Worm (Caenorhabditis elegans): Measurements from ENCODE around the gene C45H4.14.

Gene C45H4.14

DNA sequence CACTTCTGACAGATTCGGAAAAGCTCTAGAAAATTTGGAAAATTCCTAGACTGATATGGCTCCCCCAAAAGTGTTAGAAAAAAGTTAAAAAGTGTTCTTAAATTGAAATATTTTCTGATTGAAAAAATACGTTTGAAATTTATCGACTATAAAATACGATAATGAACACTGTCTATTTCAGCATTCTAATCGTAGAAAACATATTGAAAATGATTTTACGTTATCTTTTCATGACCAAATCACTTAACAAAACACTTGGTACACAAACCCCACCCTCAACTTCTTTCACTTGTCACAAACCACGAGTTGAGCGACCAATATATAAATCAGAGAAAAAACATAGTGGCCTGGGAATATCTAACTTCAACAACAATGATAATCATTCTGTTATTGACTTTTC lies 20.0 kb upstream of the C45H4.14 start, which contains the start of gene cyp-33C1:
Gene cyp-33C1, plus strand, starts transcription at position 301 of the 400 bp plus-strand sequence.
- TF ChIP-seq lsy-2 (tag; optimal IDR thresholded peaks at IDR 0.05) (no peak), sem-2 (GFP tag; optimal IDR thresholded peaks at IDR 0.05) (no peak), ces-1 (GFP tag; optimal IDR thresholded peaks at IDR 0.05) (no peak), mls-2 (tag; optimal IDR thresholded peaks at IDR 0.05) (no peak), snpc-4 (tag; optimal IDR thresholded peaks at IDR 0.05) (no peak), unc-39 (tag; optimal IDR thresholded peaks at IDR 0.05) (no peak), ztf-11 (tag; optimal IDR thresholded peaks at IDR 0.05) (no peak), zip-8 (tag; optimal IDR thresholded peaks at IDR 0.05) (no peak), ceh-39 (tag; optimal IDR thresholded peaks at IDR 0.05) (no peak), elt-3 (tag; optimal IDR thresholded peaks at IDR 0.05) (no peak)

DNA sequence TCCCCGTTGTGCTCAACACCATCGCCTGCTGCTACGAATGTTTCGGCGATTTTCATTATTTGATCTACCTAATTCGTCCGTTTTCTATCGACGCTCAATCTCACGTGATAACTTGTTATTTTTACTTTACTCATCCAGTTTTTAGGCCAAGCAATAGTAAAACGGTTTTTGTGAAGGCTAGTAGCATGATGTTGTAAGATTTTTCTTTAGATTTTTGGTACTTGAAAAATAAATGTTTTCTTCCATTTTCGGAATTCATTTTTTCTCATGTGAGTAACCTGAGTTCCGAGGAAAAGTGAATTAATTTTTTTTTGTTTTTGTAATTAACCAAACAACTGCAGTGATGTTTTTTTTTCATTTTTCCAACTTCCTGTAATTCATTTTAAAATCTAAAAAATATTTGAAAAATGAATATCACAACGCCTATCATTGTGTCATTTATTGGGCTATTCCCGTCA lies 18.1 kb upstream of the C45H4.14 start, which contains the start of gene srbc-17:
Gene srbc-17, plus strand, starts transcription at position 408 of the 458 bp plus-strand sequence.
- TF ChIP-seq sptf-1 (tag; optimal IDR thresholded peaks at IDR 0.05): no peak
- TF ChIP-seq nhr-237 (tag; optimal IDR thresholded peaks at IDR 0.05): no peak
- no peak for TF ChIP-seq lin-13 (tag; optimal IDR thresholded peaks at IDR 0.05)
- TF ChIP-seq bed-3 (GFP tag; optimal IDR thresholded peaks at IDR 0.05): no peak
- no peak for TF ChIP-seq unc-62 (GFP tag; optimal IDR thresholded peaks at IDR 0.05)
- no peak for TF ChIP-seq ztf-11 (tag; optimal IDR thresholded peaks at IDR 0.05)
- no peak for TF ChIP-seq lsy-2 (tag; optimal IDR thresholded peaks at IDR 0.05)
- TF ChIP-seq ceh-83 (GFP tag; optimal IDR thresholded peaks at IDR 0.05): no peak
- no peak for TF ChIP-seq unc-120 (tag; optimal IDR thresholded peaks at IDR 0.05; ENCODE audit: poor library complexity, severe bottlenecking)

DNA sequence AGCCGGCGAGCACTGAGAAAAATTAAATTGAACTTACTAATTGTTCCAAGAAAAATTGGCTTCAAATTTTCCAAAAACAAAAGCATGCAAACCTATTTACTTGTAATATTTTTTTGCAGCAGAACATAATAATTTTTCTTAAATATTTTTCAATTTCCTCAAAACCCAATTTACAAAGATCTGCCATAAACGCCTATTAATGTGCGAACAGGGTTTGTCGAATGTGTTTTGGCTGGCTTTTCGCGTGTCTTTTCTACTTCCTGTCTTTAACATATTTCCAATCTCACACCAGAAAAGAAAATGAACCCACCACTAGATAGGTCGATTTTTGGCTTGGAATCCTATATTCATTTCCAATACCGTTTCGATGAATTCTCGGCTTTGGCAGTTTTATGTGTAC lies 16.0 kb upstream of the C45H4.14 start, which contains the start of gene C45H4.18:
Gene C45H4.18, plus strand, starts transcription at position 301 of the 400 bp plus-strand sequence.
- TF ChIP-seq snpc-4 (tag; optimal IDR thresholded peaks at IDR 0.05) (no peak), sptf-1 (tag; optimal IDR thresholded peaks at IDR 0.05) (no peak), unc-62 (GFP tag; optimal IDR thresholded peaks at IDR 0.05) (no peak), ces-1 (GFP tag; optimal IDR thresholded peaks at IDR 0.05) (no peak), unc-39 (tag; optimal IDR thresholded peaks at IDR 0.05) (no peak), pha-4 (tag; optimal IDR thresholded peaks at IDR 0.05) (no peak), sem-2 (GFP tag; optimal IDR thresholded peaks at IDR 0.05) (no peak), elt-3 (tag; optimal IDR thresholded peaks at IDR 0.05) (no peak), mep-1 (tag; optimal IDR thresholded peaks at IDR 0.05) (no peak), ceh-83 (GFP tag; optimal IDR thresholded peaks at IDR 0.05) (no peak), nhr-76 (tag; optimal IDR thresholded peaks at IDR 0.05) (no peak), nhr-2 (tag; optimal IDR thresholded peaks at IDR 0.05) (no peak), cnd-1 (tag; optimal IDR thresholded peaks at IDR 0.05) (no peak), lin-13 (tag; optimal IDR thresholded peaks at IDR 0.05) (no peak)

DNA sequence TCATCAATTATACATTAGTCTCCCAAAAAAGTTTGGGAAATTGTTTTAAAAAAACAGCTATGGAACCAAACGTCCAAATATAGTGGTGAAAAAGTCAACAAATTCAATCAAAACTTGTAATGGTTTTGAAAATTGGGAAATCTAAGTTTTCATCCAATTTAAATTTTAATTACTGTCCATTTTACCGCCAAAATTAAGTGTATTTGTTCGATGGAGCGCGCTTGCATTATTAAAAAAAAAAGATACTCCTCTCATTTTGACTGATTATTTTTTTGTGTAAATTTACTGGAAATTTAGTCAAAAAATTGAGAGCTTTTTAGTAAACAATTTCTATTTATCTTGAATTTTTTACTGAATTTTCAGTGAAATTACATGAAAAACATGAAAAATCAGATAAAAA lies 15.2 kb upstream of the C45H4.14 start:
- TF ChIP-seq pha-4 (tag; optimal IDR thresholded peaks at IDR 0.05) (no peak), ceh-43 (GFP tag; optimal IDR thresholded peaks at IDR 0.05) (no peak), nhr-28 (tag; optimal IDR thresholded peaks at IDR 0.05) (no peak), zip-8 (tag; optimal IDR thresholded peaks at IDR 0.05) (no peak), tbx-8 (GFP tag; optimal IDR thresholded peaks at IDR 0.05) (no peak), hlh-1 (tag; optimal IDR thresholded peaks at IDR 0.05) (no peak), nhr-2 (tag; optimal IDR thresholded peaks at IDR 0.05) (no peak), ceh-83 (GFP tag; optimal IDR thresholded peaks at IDR 0.05) (no peak), unc-39 (tag; optimal IDR thresholded peaks at IDR 0.05) (no peak), sem-2 (GFP tag; optimal IDR thresholded peaks at IDR 0.05) (no peak), bed-3 (GFP tag; optimal IDR thresholded peaks at IDR 0.05) (no peak), elt-3 (tag; optimal IDR thresholded peaks at IDR 0.05) (no peak), unc-62 (GFP tag; optimal IDR thresholded peaks at IDR 0.05) (no peak), lsy-2 (tag; optimal IDR thresholded peaks at IDR 0.05) (no peak)

DNA sequence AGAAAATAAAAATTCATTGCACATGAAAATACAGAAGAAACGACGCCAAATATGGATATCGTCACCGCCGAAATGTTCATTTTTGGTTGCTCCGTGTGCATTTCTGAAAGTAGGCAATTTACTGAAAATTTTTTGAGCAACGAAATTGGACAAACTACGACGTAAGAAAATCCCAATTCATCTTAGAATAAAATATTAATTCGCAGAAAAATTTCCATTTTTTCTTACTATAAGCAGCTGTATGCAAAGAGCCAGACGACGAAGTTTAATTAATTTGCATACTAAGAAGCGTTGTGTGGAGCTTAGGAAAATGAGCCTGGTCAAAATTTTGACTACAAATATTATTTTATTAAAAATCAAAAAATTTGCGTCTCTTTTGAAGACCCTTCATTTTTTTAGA lies 7.4 kb upstream of the C45H4.14 start, which contains the start of gene srbc-19:
Gene srbc-19, minus strand, starts transcription at position 101 of the 400 bp plus-strand sequence.
- no peak for TF ChIP-seq unc-39 (tag; optimal IDR thresholded peaks at IDR 0.05)
- TF ChIP-seq lin-32 (GFP tag; optimal IDR thresholded peaks at IDR 0.05): no peak
- no peak for TF ChIP-seq unc-62 (GFP tag; optimal IDR thresholded peaks at IDR 0.05)
- TF ChIP-seq unc-120 (tag; optimal IDR thresholded peaks at IDR 0.05; ENCODE audit: poor library complexity, severe bottlenecking): no peak
- no peak for TF ChIP-seq sptf-1 (tag; optimal IDR thresholded peaks at IDR 0.05)
- TF ChIP-seq blmp-1 (tag; optimal IDR thresholded peaks at IDR 0.05): no peak
- no peak for TF ChIP-seq ceh-43 (GFP tag; optimal IDR thresholded peaks at IDR 0.05)
- no peak for TF ChIP-seq mep-1 (tag; optimal IDR thresholded peaks at IDR 0.05)
- TF ChIP-seq ztf-11 (tag; optimal IDR thresholded peaks at IDR 0.05): no peak
- TF ChIP-seq ceh-39 (tag; optimal IDR thresholded peaks at IDR 0.05): no peak
- TF ChIP-seq lsy-2 (tag; optimal IDR thresholded peaks at IDR 0.05): no peak
- TF ChIP-seq pha-4 (tag; optimal IDR thresholded peaks at IDR 0.05): no peak
- TF ChIP-seq nhr-76 (tag; optimal IDR thresholded peaks at IDR 0.05): no peak
- no peak for TF ChIP-seq bed-3 (GFP tag; optimal IDR thresholded peaks at IDR 0.05)
- TF ChIP-seq tbx-8 (GFP tag; optimal IDR thresholded peaks at IDR 0.05): no peak
